Fruit fly (Drosophila melanogaster) whole organism: ENCODE data around the gene ohgt.

Experiments used
- CG8478 ChIP-seq: fragments of >200 bp; optimal IDR thresholded peaks from 2 replicates; lab custom pipeline; 2018; ENCODE audit warnings: inconsistent platforms
- Dll ChIP-seq: fragments of >200 bp; optimal IDR thresholded peaks from 2 replicates; lab custom pipeline; 2017
- pan ChIP-seq: fragments of >200 bp; optimal IDR thresholded peaks from 2 replicates; lab custom pipeline; 2017
- psq ChIP-seq: fragments of >200 bp; optimal IDR thresholded peaks from 2 replicates; lab custom pipeline; 2017
- usp ChIP-seq: fragments of >200 bp; optimal IDR thresholded peaks from 2 replicates; lab custom pipeline; 2017; ENCODE audit warnings: missing biosample characterization, missing genetic modification characterization, mixed read lengths

dm6 chr3R:10075323-10075788, 26.4 kb downstream of the ohgt start, which contains the start of gene Alp13:
- TF ChIP-seq psq (no peak), pan (lab: Kevin White, UChicago) (no peak), Dll (lab: Kevin White, UChicago) (no peak), usp (GFP tag; lab: Kevin White, UChicago) (no peak), CG8478 (lab: Kevin White, UChicago) (no peak)
